Worm (Caenorhabditis elegans): ENCODE measurements around the gene smr-1.
A peak's percentile ranks its signal among the peaks of the same experiment; 100 is the strongest.

smr-1 gene

DNA sequence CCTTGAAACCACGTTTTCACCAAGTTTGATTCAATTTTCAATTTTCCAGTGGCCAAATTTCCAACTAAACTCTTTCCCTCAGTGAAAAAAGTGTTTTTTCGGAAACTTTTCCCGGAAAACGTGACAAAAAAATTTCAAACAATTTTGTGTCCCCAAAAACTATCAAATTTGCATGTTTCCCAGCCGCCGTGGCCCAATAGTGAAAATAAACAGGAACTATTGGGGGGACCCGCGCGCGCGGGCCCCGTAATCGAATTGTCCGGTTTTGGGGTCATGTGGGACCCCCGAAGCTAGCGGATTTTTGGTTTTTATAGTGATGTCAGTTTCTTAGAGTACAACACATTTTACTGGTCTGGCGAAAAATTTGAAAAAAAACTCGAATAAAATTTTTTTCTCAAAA, 11.4 kb upstream of the smr-1 start:
- peak; percentile 95 for TF ChIP-seq unc-42 (tag; optimal IDR thresholded peaks at IDR 0.05)
- no peak for TF ChIP-seq elt-2 (tag; optimal IDR thresholded peaks at IDR 0.05)
- no peak for TF ChIP-seq K09A11.1 (tag; optimal IDR thresholded peaks at IDR 0.05; ENCODE audit: insufficient read depth)
- TF ChIP-seq hlh-6 (tag; optimal IDR thresholded peaks at IDR 0.05), result no peak
- no peak for TF ChIP-seq fkh-6 (tag; optimal IDR thresholded peaks at IDR 0.05)
- TF ChIP-seq pax-1 (tag; optimal IDR thresholded peaks at IDR 0.05), result no peak
- TF ChIP-seq rnt-1 (tag; optimal IDR thresholded peaks at IDR 0.05), result no peak

DNA sequence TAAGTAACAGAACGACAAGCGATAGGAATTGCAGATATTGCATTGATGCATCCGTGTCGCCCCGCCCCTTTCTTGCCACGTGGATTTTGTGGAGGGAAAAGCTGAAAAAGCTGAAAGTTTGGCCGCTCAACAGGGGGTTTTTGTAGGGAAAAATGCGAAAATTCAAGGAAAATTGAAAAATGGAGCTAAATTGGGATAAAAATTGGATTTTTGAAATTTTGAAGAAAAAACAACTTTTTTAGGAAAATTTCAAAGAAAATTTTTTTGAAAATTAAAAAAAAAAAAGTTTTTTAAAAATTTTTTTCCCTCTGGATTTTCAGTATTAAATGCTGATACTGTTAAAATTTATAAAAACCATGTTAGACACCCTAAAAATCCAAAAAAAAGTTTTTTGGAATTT, 7.0 kb upstream of the smr-1 start, which contains the start of gene lgc-46:
TSS of gene lgc-46 (minus strand) at position 101 of the 400 bp plus-strand sequence.
- TF ChIP-seq elt-2 (tag; optimal IDR thresholded peaks at IDR 0.05) (no peak), ets-4 (tag; optimal IDR thresholded peaks at IDR 0.05) (no peak), pax-1 (tag; optimal IDR thresholded peaks at IDR 0.05) (no peak), sox-2 (GFP tag; IDR thresholded peaks at IDR 0.05) (no peak), hlh-13 (GFP tag; optimal IDR thresholded peaks at IDR 0.05) (no peak), pag-3 (tag; optimal IDR thresholded peaks at IDR 0.05; ENCODE audit: borderline replicate concordance) (no peak), gmeb-2 (tag; optimal IDR thresholded peaks at IDR 0.05) (no peak), pqm-1 (tag; optimal IDR thresholded peaks at IDR 0.05) (no peak), F13H6.1 (tag; optimal IDR thresholded peaks at IDR 0.05) (no peak), ceh-48 (tag; optimal IDR thresholded peaks at IDR 0.05) (no peak), nhr-11 (tag; optimal IDR thresholded peaks at IDR 0.05) (no peak), K02D7.2 (tag; optimal IDR thresholded peaks at IDR 0.05) (no peak), nhr-232 (tag; optimal IDR thresholded peaks at IDR 0.05) (no peak), ceh-14 (tag; optimal IDR thresholded peaks at IDR 0.05) (no peak), K09A11.1 (tag; optimal IDR thresholded peaks at IDR 0.05; ENCODE audit: insufficient read depth) (no peak)

DNA sequence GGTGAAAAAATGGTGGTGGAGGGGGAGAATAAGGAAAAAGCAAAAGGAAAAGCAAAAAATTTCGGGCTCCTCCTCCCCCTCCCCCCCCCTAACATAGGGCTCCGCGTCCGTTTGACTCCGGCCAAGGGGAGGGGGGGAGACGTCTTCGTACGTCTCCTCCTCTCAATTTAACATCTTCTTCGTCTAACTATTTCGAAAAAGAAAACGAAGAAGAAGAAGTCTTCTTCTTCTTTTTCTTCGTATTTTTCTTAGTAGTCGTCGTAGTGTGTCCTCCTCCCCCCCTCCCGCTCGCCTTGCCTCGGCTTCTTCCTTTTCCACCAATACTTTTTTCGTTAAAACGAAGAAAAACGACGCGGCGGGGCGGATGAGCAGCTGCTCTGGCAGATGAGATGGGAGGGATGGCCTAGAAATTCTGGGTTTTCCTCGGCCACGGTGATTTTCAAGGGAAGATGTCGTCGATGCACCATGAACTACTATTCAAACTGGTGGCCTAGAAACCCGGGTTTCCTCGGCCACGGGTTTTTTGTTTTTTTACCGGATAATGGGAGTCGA, 6.1 kb upstream of the smr-1 start:
- peak; percentile 25 for TF ChIP-seq unc-42 (tag; optimal IDR thresholded peaks at IDR 0.05)
- peak; percentile 39 for TF ChIP-seq ceh-31 (tag; optimal IDR thresholded peaks at IDR 0.05)
- no peak for TF ChIP-seq ceh-30 (tag; optimal IDR thresholded peaks at IDR 0.05)

DNA sequence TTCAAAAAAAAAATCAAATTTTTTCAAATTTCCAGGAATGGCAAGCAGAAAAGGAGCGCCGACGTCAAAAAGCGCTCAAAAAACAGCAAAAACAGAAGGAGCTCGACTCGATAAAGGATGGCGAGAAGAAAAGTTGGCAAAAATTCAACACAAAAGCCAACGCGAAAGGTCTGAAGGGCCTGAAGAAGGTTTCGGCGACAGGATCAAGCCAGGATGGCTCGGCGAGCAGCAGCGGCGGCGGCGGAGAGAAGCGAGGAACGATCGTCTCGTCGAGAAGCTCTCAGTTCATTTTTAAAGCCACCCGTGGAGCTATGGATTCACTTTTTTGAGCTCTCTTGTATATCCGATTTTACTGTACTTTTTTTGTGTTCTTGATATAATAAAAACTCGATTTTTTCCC, 1.8 kb downstream of the smr-1 start:
- TF ChIP-seq pax-1 (tag; optimal IDR thresholded peaks at IDR 0.05) (no peak), fkh-10 (GFP tag; optimal IDR thresholded peaks at IDR 0.05) (no peak), sox-4 (tag; optimal IDR thresholded peaks at IDR 0.05) (no peak), ceh-2 (tag; optimal IDR thresholded peaks at IDR 0.05) (no peak), ahr-1 (tag; optimal IDR thresholded peaks at IDR 0.05) (no peak), hlh-13 (GFP tag; optimal IDR thresholded peaks at IDR 0.05) (no peak), C38D4.7 (GFP tag; optimal IDR thresholded peaks at IDR 0.05) (no peak), nfya-1 (tag; optimal IDR thresholded peaks at IDR 0.05) (no peak), pat-9 (tag; optimal IDR thresholded peaks at IDR 0.05) (no peak), ceh-22 (tag; optimal IDR thresholded peaks at IDR 0.05) (no peak), ceh-30 (tag; optimal IDR thresholded peaks at IDR 0.05) (no peak), C08G9.2 (tag; optimal IDR thresholded peaks at IDR 0.05) (no peak), ceh-9 (tag; optimal IDR thresholded peaks at IDR 0.05) (no peak), ceh-6 (GFP tag; optimal IDR thresholded peaks at IDR 0.05) (no peak), pag-3 (tag; optimal IDR thresholded peaks at IDR 0.05; ENCODE audit: borderline replicate concordance) (no peak), hlh-15 (tag; optimal IDR thresholded peaks at IDR 0.05) (no peak), hlh-8 (tag; optimal IDR thresholded peaks at IDR 0.05) (no peak), che-1 (tag; optimal IDR thresholded peaks at IDR 0.05) (no peak), npax-4 (tag; optimal IDR thresholded peaks at IDR 0.05) (no peak), dmd-4 (tag; optimal IDR thresholded peaks at IDR 0.05; ENCODE audit: borderline replicate concordance) (no peak)

Measured in whole organism, late embryonic.